Fruit fly (Drosophila melanogaster): Measurements from ENCODE around the gene hiro.

hiro gene

DNA sequence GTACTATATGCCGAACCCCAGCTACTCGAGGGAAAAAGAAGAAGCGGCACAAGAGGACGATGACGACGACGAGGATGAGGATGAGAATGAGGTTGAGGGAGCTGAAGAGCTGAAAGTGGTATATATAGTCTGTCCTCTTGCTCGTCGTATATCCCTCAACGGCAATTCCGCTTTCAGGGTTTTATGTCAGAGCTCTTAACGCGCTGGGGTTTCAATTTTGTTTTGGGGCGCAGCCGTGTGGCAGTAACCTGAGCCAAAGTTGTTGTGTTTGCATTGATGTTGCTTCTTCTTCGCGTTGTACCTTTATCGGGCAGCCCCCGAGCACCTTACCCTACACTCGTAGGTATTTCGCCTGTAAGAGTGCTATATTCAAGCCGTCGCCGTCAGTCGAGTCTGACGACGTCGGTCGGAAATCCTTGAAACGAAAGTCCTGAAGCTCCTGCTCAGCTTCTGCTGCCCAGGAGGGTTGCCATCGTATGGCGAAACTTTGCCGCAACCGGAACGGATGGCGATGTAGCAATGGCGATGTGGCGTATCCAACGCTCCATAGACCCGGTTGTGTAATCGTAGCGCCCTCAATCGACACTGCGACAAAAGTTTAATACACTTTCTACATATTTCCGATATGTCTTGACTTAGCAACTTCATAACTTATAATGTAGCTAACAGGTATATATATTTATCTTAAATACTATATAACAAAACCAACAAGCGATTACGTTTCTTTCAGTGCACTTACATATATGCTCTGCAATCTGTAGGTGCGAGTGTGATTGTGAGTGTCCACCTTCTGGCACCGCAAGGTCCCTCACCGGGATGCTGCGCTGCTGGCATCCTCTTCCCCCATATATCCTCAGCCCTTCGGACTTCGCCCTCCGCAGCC is 17.1 kb upstream of the hiro start (continued):
- peak; percentile 35 for TF ChIP-seq esn (GFP tag; optimal IDR thresholded peaks at IDR 0.05)
- no peak for TF ChIP-seq dac (GFP tag; optimal IDR thresholded peaks at IDR 0.05)
- no peak for TF ChIP-seq CG9139 (GFP tag; optimal IDR thresholded peaks at IDR 0.05)
- TF ChIP-seq CG8632 (GFP tag; optimal IDR thresholded peaks at IDR 0.05), result peak; percentile 33
- peak; percentile 10 for TF ChIP-seq topi (GFP tag; optimal IDR thresholded peaks at IDR 0.05)
- peak; percentile 50 for TF ChIP-seq CG32006 (GFP tag; optimal IDR thresholded peaks at IDR 0.05)
- TF ChIP-seq Sox102F (GFP tag; optimal IDR thresholded peaks at IDR 0.05), result no peak
- peak; percentile 47 for TF ChIP-seq achi (GFP tag; optimal IDR thresholded peaks at IDR 0.05)
- TF ChIP-seq CG34406 (GFP tag; optimal IDR thresholded peaks at IDR 0.05), result peak; percentile 48
- no peak for TF ChIP-seq fd85E (GFP tag; optimal IDR thresholded peaks at IDR 0.05)
- no peak for TF ChIP-seq Sox15 (GFP tag; optimal IDR thresholded peaks at IDR 0.05)
- peak; percentile 17 for TF ChIP-seq CG11762 (GFP tag; optimal IDR thresholded peaks at IDR 0.05; ENCODE audit: insufficient read depth)
- peak; percentile 63; the same call in 2 of the 3 replicates for TF ChIP-seq CG6163 (GFP tag; IDR thresholded peaks at IDR 0.05)
- no peak for TF ChIP-seq Lpt (GFP tag; optimal IDR thresholded peaks at IDR 0.05)
- peak; percentile 34 for TF ChIP-seq CG1621 (tag; optimal IDR thresholded peaks at IDR 0.05)
- peak in 1 of 2 experiments; percentile 27 for TF ChIP-seq salr (GFP tag; optimal IDR thresholded peaks at IDR 0.05)
- TF ChIP-seq vri (GFP tag; optimal IDR thresholded peaks at IDR 0.05), result no peak
- TF ChIP-seq spab (GFP tag; optimal IDR thresholded peaks at IDR 0.05), result peak; percentile 44
- peak; percentile 59 for TF ChIP-seq Ets96B (tag; optimal IDR thresholded peaks at IDR 0.05)
- TF ChIP-seq CG10669 (GFP tag; optimal IDR thresholded peaks at IDR 0.05), result peak; percentile 52
- peak; percentile 48 for TF ChIP-seq Hr4 (GFP tag; optimal IDR thresholded peaks at IDR 0.05)
- TF ChIP-seq Smox (GFP tag; optimal IDR thresholded peaks at IDR 0.05), result peak; percentile 35
- peak; percentile 19 for TF ChIP-seq lz (GFP tag; optimal IDR thresholded peaks at IDR 0.05)
- TF ChIP-seq net (GFP tag; optimal IDR thresholded peaks at IDR 0.05), result no peak
- TF ChIP-seq dsx (GFP tag; optimal IDR thresholded peaks at IDR 0.05; ENCODE audit: poor library complexity, severe bottlenecking), result peak; percentile 38
- TF ChIP-seq fd59A (GFP tag; optimal IDR thresholded peaks at IDR 0.05), result peak; percentile 19
- peak; percentile 5 for TF ChIP-seq CG7368 (GFP tag; optimal IDR thresholded peaks at IDR 0.05)

DNA sequence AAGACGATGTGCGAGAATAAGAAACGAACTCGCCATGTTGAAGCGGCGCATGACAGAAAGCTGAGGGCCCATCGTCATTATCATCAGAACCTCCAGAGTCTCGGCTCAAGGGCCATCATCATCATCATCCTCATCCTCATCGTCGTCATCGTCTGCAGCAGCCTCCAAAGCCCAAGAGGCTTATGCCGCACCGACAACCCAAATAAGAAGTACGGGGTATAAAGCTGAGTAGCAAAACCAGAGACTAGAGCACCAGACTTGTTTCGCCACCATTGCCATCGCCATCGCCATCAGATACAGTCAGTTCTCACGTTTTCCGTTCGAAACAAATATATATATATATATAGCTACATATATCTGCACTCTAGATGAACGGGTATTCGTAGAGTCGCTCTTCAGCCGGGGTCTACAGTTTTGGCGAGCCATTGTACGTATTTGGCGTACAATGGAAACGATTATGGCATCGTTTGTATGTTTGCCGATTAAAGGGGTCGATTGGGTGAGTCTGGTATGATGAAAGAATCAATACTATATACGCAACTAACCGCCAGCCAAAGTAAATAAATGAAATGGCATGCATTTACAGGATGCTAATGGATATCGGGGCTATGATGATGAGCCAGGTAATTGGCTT is 15.5 kb upstream of the hiro start:
- TF ChIP-seq CG31627 (GFP tag; optimal IDR thresholded peaks at IDR 0.05) (no peak), svp (GFP tag) (peak; percentile 47), CG10631 (GFP tag; optimal IDR thresholded peaks at IDR 0.05) (no peak), CG11902 (GFP tag; optimal IDR thresholded peaks at IDR 0.05) (no peak), CG15336 (GFP tag; IDR thresholded peaks at IDR 0.05) (0 out of 2 replicates have a peak, but pooled peaks have one; percentile 12), Eip78C (GFP tag) (peak; percentile 18)

- TF ChIP-seq CG15336 (GFP tag; IDR thresholded peaks at IDR 0.05) (no peak), svp (GFP tag) (peak; percentile 69), CG3032 (tag; optimal IDR thresholded peaks at IDR 0.05) (no peak), dsx (GFP tag; optimal IDR thresholded peaks at IDR 0.05; ENCODE audit: poor library complexity, severe bottlenecking) (no peak), spab (GFP tag; optimal IDR thresholded peaks at IDR 0.05) (no peak), Eip78C (GFP tag) (peak; percentile 28), achi (GFP tag; optimal IDR thresholded peaks at IDR 0.05) (no peak), fkh (GFP tag; optimal IDR thresholded peaks at IDR 0.05) (no peak)
These were observed 14.3 kb upstream of the hiro start for dm6 chr3L:701798-702635.
